Worm (Caenorhabditis elegans): ENCODE data around the gene C52B11.5.

- TF ChIP-seq ama-1 (optimal IDR thresholded peaks at IDR 0.05) (no peak), dmd-4 (tag; optimal IDR thresholded peaks at IDR 0.05; ENCODE audit: borderline replicate concordance) (no peak), rnt-1 (tag; optimal IDR thresholded peaks at IDR 0.05) (peak; percentile 32), elt-2 (tag; optimal IDR thresholded peaks at IDR 0.05) (no peak), ceh-45 (GFP tag; IDR thresholded peaks at IDR 0.05) (no peak), C08G9.2 (tag; optimal IDR thresholded peaks at IDR 0.05) (no peak), pha-4 (tag; optimal IDR thresholded peaks at IDR 0.05) (no peak), F13H6.1 (tag; optimal IDR thresholded peaks at IDR 0.05) (no peak), ztf-16 (tag; optimal IDR thresholded peaks at IDR 0.05) (no peak), pax-1 (tag; optimal IDR thresholded peaks at IDR 0.05) (no peak), ceh-31 (tag; optimal IDR thresholded peaks at IDR 0.05) (no peak), ahr-1 (tag; optimal IDR thresholded peaks at IDR 0.05) (no peak), unc-86 (tag; optimal IDR thresholded peaks at IDR 0.05) (no peak), fkh-10 (GFP tag; optimal IDR thresholded peaks at IDR 0.05) (no peak)
Measured at ce11 chrX:1311084-1311483, 38.5 kb downstream of the C52B11.5 start, which contains the start of gene H42K12.3.

All from whole organism, late embryonic.